Worm (Caenorhabditis elegans) whole organism, L3 larva: ENCODE measurements around the gene tag-65.

Experiments
- R02D3.7 ChIP-seq: fragments of 150-350 bp; optimal IDR thresholded peaks from 2 replicates; lab custom pipeline; 2014; ENCODE audit warnings: missing biosample characterization, missing genetic modification characterization
- ama-1 ChIP-seq: fragments of 150-350 bp; optimal IDR thresholded peaks from 2 replicates; lab custom pipeline; 2018
- ceh-82 ChIP-seq: fragments of 150-350 bp; optimal IDR thresholded peaks from 2 replicates; lab custom pipeline; 2014; ENCODE audit warnings: missing biosample characterization, missing genetic modification characterization
- elt-2 ChIP-seq: sonication (generic microtip); optimal IDR thresholded peaks from 2 replicates; lab custom pipeline; 2016; ENCODE audit warnings: missing genetic modification reagents, mild to moderate bottlenecking, missing genetic modification characterization, missing compliant biosample characterization
- hmg-11 ChIP-seq: sonication (generic microtip); optimal IDR thresholded peaks from 2 replicates; lab custom pipeline; 2016; ENCODE audit warnings: missing genetic modification characterization, missing compliant biosample characterization
- nhr-11 ChIP-seq: fragments of 150-350 bp; optimal IDR thresholded peaks from 2 replicates; lab custom pipeline; 2014; ENCODE audit warnings: missing biosample characterization, missing genetic modification characterization
- nhr-12 ChIP-seq: fragments of 150-350 bp; optimal IDR thresholded peaks from 2 replicates; lab custom pipeline; 2014; ENCODE audit warnings: missing biosample characterization, missing genetic modification characterization
- nhr-28 ChIP-seq: fragments of 150-350 bp; optimal IDR thresholded peaks from 2 replicates; lab custom pipeline; 2014; ENCODE audit warnings: missing biosample characterization, missing genetic modification characterization
- nhr-76 ChIP-seq: fragments of 150-350 bp; sonication (generic microtip); optimal IDR thresholded peaks from 5 replicates; lab custom pipeline; 2014; ENCODE audit warnings: missing biosample characterization, missing genetic modification characterization
- sea-2 ChIP-seq: fragments of 150-350 bp; sonication (generic microtip); optimal IDR thresholded peaks from 4 replicates; lab custom pipeline; 2014; ENCODE audit warnings: missing biosample characterization, missing genetic modification reagents, missing genetic modification characterization
- tbx-2 ChIP-seq: sonication (generic microtip); optimal IDR thresholded peaks from 2 replicates; lab custom pipeline; 2016; ENCODE audit warnings: mild to moderate bottlenecking, missing genetic modification characterization, missing compliant biosample characterization

DNA sequence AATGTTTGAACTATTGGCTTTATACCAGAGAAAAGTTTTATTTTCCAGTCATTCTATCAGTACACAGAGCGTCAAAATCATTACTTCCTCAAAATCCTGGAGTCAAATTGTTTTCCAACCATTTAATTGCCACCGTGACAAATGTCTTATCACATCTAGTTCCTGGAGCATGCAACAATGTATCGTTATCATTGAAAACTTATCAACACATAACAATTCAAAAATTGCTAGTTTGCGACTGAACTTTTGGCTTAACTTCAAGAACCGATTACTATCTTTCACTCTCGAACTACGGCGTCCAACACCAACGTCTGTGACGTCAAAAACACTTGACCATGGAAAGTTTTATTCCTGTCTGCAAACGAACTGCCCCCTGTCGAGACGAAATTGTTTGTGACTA, 40.3 kb downstream of the tag-65 start:
- no peak for TF ChIP-seq ceh-82
- TF ChIP-seq tbx-2: no peak
- no peak for TF ChIP-seq sea-2 (GFP tag; lab: Kevin White, UChicago)
- TF ChIP-seq nhr-76 (tag; lab: Kevin White, UChicago): no peak
- no peak for TF ChIP-seq nhr-11 (tag; lab: Kevin White, UChicago)
- TF ChIP-seq R02D3.7 (tag; lab: Kevin White, UChicago): no peak
- TF ChIP-seq nhr-12 (tag; lab: Kevin White, UChicago): no peak
- TF ChIP-seq ama-1 (lab: Kevin White, UChicago): no peak
- TF ChIP-seq nhr-28 (tag; lab: Kevin White, UChicago): no peak
- TF ChIP-seq elt-2: peak; percentile 89
- no peak for TF ChIP-seq hmg-11 (tag; lab: Kevin White, UChicago)
